Fruit fly (Drosophila melanogaster) whole organism, prepupa: ENCODE data around the gene Fkbp39.

Source experiments
- Blimp-1 ChIP-seq: fragments of 200-800 bp; sonication (Bioruptor generic); optimal IDR thresholded peaks from 3 replicates; lab custom pipeline; 2017; ENCODE audit warnings: missing biosample characterization, missing genetic modification characterization, mild to moderate bottlenecking, moderate library complexity, missing genetic modification reagents
- CG10669 ChIP-seq: fragments of 200-800 bp; sonication (Bioruptor generic); optimal IDR thresholded peaks from 3 replicates; lab custom pipeline; 2018; ENCODE audit warnings: missing biosample characterization, mild to moderate bottlenecking, missing genetic modification characterization, moderate library complexity
- CG11294 ChIP-seq: fragments of 200-800 bp; sonication (Bioruptor generic); IDR thresholded peaks from 2 replicates; pipeline ENCODE4 v1.3.6; 2022; ENCODE audit warnings: missing biosample characterization, missing genetic modification characterization
- CG11762 ChIP-seq: fragments of 200-800 bp; sonication (Bioruptor generic); optimal IDR thresholded peaks from 3 replicates; lab custom pipeline; 2016; ENCODE audit warnings: missing biosample characterization, missing genetic modification characterization; ENCODE audit not compliant: insufficient read depth
- CG11902 ChIP-seq: fragments of 200-800 bp; sonication (Bioruptor generic); optimal IDR thresholded peaks from 3 replicates; lab custom pipeline; 2016; ENCODE audit warnings: missing biosample characterization, missing genetic modification characterization
- CG15336 ChIP-seq: fragments of 200-800 bp; sonication (Bioruptor generic); IDR thresholded peaks from 2 replicates; pipeline ENCODE4 v1.3.6; 2022; ENCODE audit warnings: missing biosample characterization, missing genetic modification characterization
- CG1621 ChIP-seq: fragments of 200-800 bp; sonication (Bioruptor generic); optimal IDR thresholded peaks from 3 replicates; lab custom pipeline; 2018; ENCODE audit warnings: missing biosample characterization, mild to moderate bottlenecking, missing genetic modification characterization
- CG16779 ChIP-seq: fragments of 200-800 bp; sonication (Bioruptor generic); optimal IDR thresholded peaks from 3 replicates; lab custom pipeline; 2017; ENCODE audit warnings: missing biosample characterization, mild to moderate bottlenecking, missing genetic modification characterization
- CG3032 ChIP-seq: fragments of 200-800 bp; optimal IDR thresholded peaks from 2 replicates; lab custom pipeline; 2019; ENCODE audit warnings: missing biosample characterization, mild to moderate bottlenecking, missing genetic modification characterization, moderate library complexity
- CG32006 ChIP-seq: fragments of 200-800 bp; sonication (Bioruptor generic); optimal IDR thresholded peaks from 3 replicates; lab custom pipeline; 2017; ENCODE audit warnings: missing biosample characterization, mild to moderate bottlenecking, missing genetic modification characterization
- CG34406 ChIP-seq: fragments of 200-800 bp; sonication (Bioruptor generic); optimal IDR thresholded peaks from 3 replicates; lab custom pipeline; 2016; ENCODE audit warnings: missing biosample characterization, missing genetic modification characterization
- CG3919 ChIP-seq: fragments of 200-800 bp; sonication (Bioruptor generic); optimal IDR thresholded peaks from 3 replicates; lab custom pipeline; 2016; ENCODE audit warnings: missing biosample characterization, missing genetic modification characterization
- CG4318 ChIP-seq: fragments of 200-800 bp; sonication (Bioruptor generic); optimal IDR thresholded peaks from 3 replicates; lab custom pipeline; 2017; ENCODE audit warnings: missing biosample characterization, mild to moderate bottlenecking, missing genetic modification characterization
- CG6163 ChIP-seq: fragments of 200-800 bp; sonication (Bioruptor generic); IDR thresholded peaks from 3 replicates; pipeline ENCODE4 v1.3.6; 2022; ENCODE audit warnings: missing biosample characterization, missing genetic modification characterization
- CG6276 ChIP-seq: fragments of 200-800 bp; sonication (Bioruptor generic); optimal IDR thresholded peaks from 2 replicates; lab custom pipeline; 2017; ENCODE audit warnings: missing biosample characterization, mild to moderate bottlenecking, missing genetic modification characterization
- CG6792 ChIP-seq: fragments of 200-800 bp; sonication (Bioruptor generic); optimal IDR thresholded peaks from 3 replicates; lab custom pipeline; 2016; ENCODE audit warnings: missing biosample characterization, missing genetic modification characterization
- CG6808 ChIP-seq: fragments of 200-800 bp; sonication (Bioruptor generic); optimal IDR thresholded peaks from 3 replicates; lab custom pipeline; 2017; ENCODE audit warnings: missing biosample characterization, missing genetic modification characterization, mild to moderate bottlenecking, moderate library complexity, missing genetic modification reagents
- CG6854 ChIP-seq: fragments of 200-800 bp; sonication (Bioruptor generic); optimal IDR thresholded peaks from 2 replicates; lab custom pipeline; 2017; ENCODE audit warnings: missing biosample characterization, mild to moderate bottlenecking, missing genetic modification characterization
- CG7368 ChIP-seq: fragments of 200-800 bp; sonication (Bioruptor generic); optimal IDR thresholded peaks from 3 replicates; lab custom pipeline; 2016; ENCODE audit warnings: missing biosample characterization, missing genetic modification characterization
- CG8119 ChIP-seq: fragments of 200-800 bp; sonication (Bioruptor generic); IDR thresholded peaks from 3 replicates; pipeline ENCODE4 v1.3.6; 2022; ENCODE audit warnings: missing biosample characterization, missing genetic modification characterization
- CG8632 ChIP-seq: fragments of 200-800 bp; sonication (Bioruptor generic); optimal IDR thresholded peaks from 3 replicates; lab custom pipeline; 2016; ENCODE audit warnings: missing biosample characterization, missing genetic modification characterization
- Eip75B ChIP-seq: fragments of 200-800 bp; sonication (Bioruptor generic); optimal IDR thresholded peaks from 3 replicates; lab custom pipeline; 2016; ENCODE audit warnings: missing biosample characterization, missing genetic modification characterization
- Eip78C ChIP-seq: fragments of 200-800 bp; sonication (Bioruptor generic); peaks from one replicate; lab custom pipeline; 2016; ENCODE audit warnings: missing biosample characterization, missing genetic modification characterization
- Eip93F ChIP-seq: fragments of 200-800 bp; sonication (Bioruptor generic); optimal IDR thresholded peaks from 2 replicates; lab custom pipeline; 2016; ENCODE audit warnings: missing biosample characterization, mild to moderate bottlenecking, missing genetic modification characterization
- Ets21C ChIP-seq: fragments of 200-800 bp; sonication (Bioruptor generic); optimal IDR thresholded peaks from 3 replicates; lab custom pipeline; 2016; ENCODE audit warnings: missing biosample characterization, missing genetic modification characterization
- Ets96B ChIP-seq: fragments of 200-800 bp; optimal IDR thresholded peaks from 2 replicates; lab custom pipeline; 2019; ENCODE audit warnings: missing biosample characterization, mild to moderate bottlenecking, missing genetic modification characterization, moderate library complexity
- Hr39 ChIP-seq: fragments of 200-800 bp; sonication (Bioruptor generic); optimal IDR thresholded peaks from 2 replicates; lab custom pipeline; 2016; ENCODE audit warnings: missing biosample characterization, missing genetic modification characterization
- Hr4 ChIP-seq: fragments of 200-800 bp; sonication (Bioruptor generic); optimal IDR thresholded peaks from 3 replicates; lab custom pipeline; 2016; ENCODE audit warnings: missing biosample characterization, missing genetic modification characterization
- Lpt ChIP-seq: fragments of 200-800 bp; sonication (Bioruptor generic); optimal IDR thresholded peaks from 3 replicates; lab custom pipeline; 2016; ENCODE audit warnings: missing biosample characterization, missing genetic modification characterization
- Met ChIP-seq: fragments of 200-800 bp; sonication (Bioruptor generic); optimal IDR thresholded peaks from 3 replicates; lab custom pipeline; 2016; ENCODE audit warnings: missing biosample characterization, missing genetic modification characterization
- OdsH ChIP-seq: fragments of 200-800 bp; sonication (Bioruptor generic); optimal IDR thresholded peaks from 3 replicates; lab custom pipeline; 2016; ENCODE audit warnings: missing biosample characterization, missing genetic modification characterization
- Sox102F ChIP-seq: fragments of 200-800 bp; sonication (Bioruptor generic); optimal IDR thresholded peaks from 2 replicates; lab custom pipeline; 2016; ENCODE audit warnings: missing biosample characterization, mild to moderate bottlenecking, missing genetic modification characterization
- achi ChIP-seq: fragments of 200-800 bp; sonication (Bioruptor generic); optimal IDR thresholded peaks from 3 replicates; lab custom pipeline; 2016; ENCODE audit warnings: missing biosample characterization, missing genetic modification characterization
- acj6 ChIP-seq: fragments of 200-800 bp; sonication (Bioruptor generic); optimal IDR thresholded peaks from 3 replicates; lab custom pipeline; 2016; ENCODE audit warnings: missing biosample characterization, missing genetic modification characterization
- cyc ChIP-seq: fragments of 200-800 bp; sonication (Bioruptor generic); optimal IDR thresholded peaks from 3 replicates; lab custom pipeline; 2016; ENCODE audit warnings: missing biosample characterization, missing genetic modification characterization
- dac ChIP-seq: fragments of 200-800 bp; sonication (Bioruptor generic); optimal IDR thresholded peaks from 2 replicates; lab custom pipeline; 2017; ENCODE audit warnings: missing biosample characterization, mild to moderate bottlenecking, missing genetic modification characterization
- dsx ChIP-seq: fragments of 200-800 bp; optimal IDR thresholded peaks from 3 replicates; lab custom pipeline; 2019; ENCODE audit warnings: missing biosample characterization, mild to moderate bottlenecking, missing genetic modification characterization, moderate library complexity; ENCODE audit not compliant: poor library complexity, severe bottlenecking
- eg ChIP-seq: fragments of 200-800 bp; sonication (Bioruptor generic); IDR thresholded peaks from 3 replicates; pipeline ENCODE4 v1.3.6; 2022; ENCODE audit warnings: missing biosample characterization, missing genetic modification characterization
- esn ChIP-seq: fragments of 200-800 bp; sonication (Bioruptor generic); optimal IDR thresholded peaks from 2 replicates; lab custom pipeline; 2016; ENCODE audit warnings: missing biosample characterization, mild to moderate bottlenecking, missing genetic modification characterization, moderate library complexity
- fd59A ChIP-seq: fragments of 200-800 bp; sonication (Bioruptor generic); optimal IDR thresholded peaks from 2 replicates; lab custom pipeline; 2017; ENCODE audit warnings: missing biosample characterization, mild to moderate bottlenecking, missing genetic modification characterization, missing genetic modification reagents
- fd85E ChIP-seq: fragments of 200-800 bp; sonication (Bioruptor generic); optimal IDR thresholded peaks from 3 replicates; lab custom pipeline; 2016; ENCODE audit warnings: missing biosample characterization, missing genetic modification characterization
- fkh ChIP-seq: fragments of 200-800 bp; sonication (Bioruptor generic); optimal IDR thresholded peaks from 3 replicates; lab custom pipeline; 2017; ENCODE audit warnings: missing biosample characterization, mild to moderate bottlenecking, missing genetic modification characterization, moderate library complexity
- lz ChIP-seq: fragments of 200-800 bp; sonication (Bioruptor generic); optimal IDR thresholded peaks from 3 replicates; lab custom pipeline; 2016; ENCODE audit warnings: missing biosample characterization, missing genetic modification characterization
- net ChIP-seq: fragments of 200-800 bp; sonication (Bioruptor generic); optimal IDR thresholded peaks from 3 replicates; lab custom pipeline; 2016; ENCODE audit warnings: missing biosample characterization, missing genetic modification characterization
- pdm3 ChIP-seq: fragments of 200-800 bp; sonication (Bioruptor generic); optimal IDR thresholded peaks from 3 replicates; lab custom pipeline; 2016; ENCODE audit warnings: missing biosample characterization, missing genetic modification characterization
- salr ChIP-seq, 2 experiments: fragments of 200-800 bp; sonication (Bioruptor generic); optimal IDR thresholded peaks; 3 replicates each; lab custom pipeline; 2016 to 2018; ENCODE audit warnings: missing biosample characterization in 2 of 2, missing genetic modification characterization in 2 of 2, mild to moderate bottlenecking in 1 of 2
- spab ChIP-seq: fragments of 200-800 bp; sonication (Bioruptor generic); optimal IDR thresholded peaks from 2 replicates; lab custom pipeline; 2017; ENCODE audit warnings: missing biosample characterization, mild to moderate bottlenecking, missing genetic modification characterization, missing genetic modification reagents
- svp ChIP-seq: fragments of 200-800 bp; sonication (Bioruptor generic); peaks from one replicate; lab custom pipeline; 2016; ENCODE audit warnings: missing biosample characterization, missing genetic modification characterization
- topi ChIP-seq: fragments of 200-800 bp; sonication (Bioruptor generic); optimal IDR thresholded peaks from 3 replicates; lab custom pipeline; 2016; ENCODE audit warnings: missing biosample characterization, missing genetic modification characterization
- vri ChIP-seq: fragments of 200-800 bp; sonication (Bioruptor generic); optimal IDR thresholded peaks from 3 replicates; lab custom pipeline; 2016; ENCODE audit warnings: missing biosample characterization, mild to moderate bottlenecking, missing genetic modification characterization

Gene Fkbp39

DNA sequence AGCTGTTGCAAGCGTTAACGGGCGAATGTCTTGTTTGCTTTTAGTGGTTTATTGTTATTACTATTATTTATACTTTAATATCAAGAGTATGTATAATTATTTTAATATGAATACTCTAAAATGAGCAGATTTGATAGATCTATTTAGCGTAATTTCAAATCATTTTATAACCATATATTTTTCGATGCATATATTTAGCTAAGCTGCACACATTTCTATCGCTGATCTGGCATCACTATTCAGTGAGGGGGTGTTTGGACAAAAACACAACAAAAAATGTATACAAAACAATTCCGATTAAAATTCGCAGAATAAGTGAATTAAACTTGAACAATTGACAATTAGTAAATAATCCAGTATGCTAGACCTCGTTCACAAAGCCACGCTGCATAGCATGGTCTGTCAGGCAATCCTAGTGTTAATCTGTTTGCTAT, 18.1 kb upstream of the Fkbp39 start, which contains the start of the genes Trs33 and Tmtc4 (continued):
- TF ChIP-seq Eip93F (GFP tag; lab: Kevin White, UChicago), result no peak
- no peak for TF ChIP-seq CG8119
- TF ChIP-seq CG34406, result peak; percentile 24
- TF ChIP-seq fd59A (GFP tag; lab: Kevin White, UChicago), result no peak
- TF ChIP-seq topi, result peak; percentile 25
- peak; percentile 54 for TF ChIP-seq esn (GFP tag; lab: Kevin White, UChicago)
- TF ChIP-seq CG6163, result no peak
- no peak for TF ChIP-seq Blimp-1 (GFP tag; lab: Kevin White, UChicago)
- peak; percentile 30 for TF ChIP-seq CG10669 (GFP tag; lab: Kevin White, UChicago)
- peak; percentile 35 for TF ChIP-seq Ets96B (tag; lab: Kevin White, UChicago)
- TF ChIP-seq Sox102F (GFP tag; lab: Kevin White, UChicago), result no peak

DNA sequence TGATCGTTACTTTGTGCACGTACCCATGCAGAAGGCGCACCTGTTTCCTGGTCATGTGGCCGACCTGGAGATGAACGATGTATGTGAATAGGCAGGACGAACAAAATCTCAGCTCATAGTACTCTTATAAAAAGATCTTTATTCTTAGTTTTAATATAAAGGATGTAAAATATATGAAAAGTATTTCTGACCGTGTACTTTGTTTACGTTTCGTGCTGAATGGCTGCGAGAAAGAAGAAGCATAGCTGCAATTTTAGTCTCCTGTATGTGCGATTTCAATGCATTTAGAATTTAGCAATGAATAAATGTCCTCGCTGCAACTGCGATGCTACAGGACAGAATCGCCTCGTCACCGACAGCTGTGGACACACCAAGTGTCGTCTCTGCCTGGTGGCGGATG, 14.9 kb upstream of the Fkbp39 start, which contains the start of the genes CG42726 and CG42727:
Gene CG42726 (plus strand): TSS at position 227 of the 400 bp plus-strand sequence.
Gene CG42727 (plus strand): TSS at position 227 of the 400 bp plus-strand sequence.
- TF ChIP-seq salr (GFP tag; optimal IDR thresholded peaks at IDR 0.05; lab: Kevin White, UChicago) (no peak), CG3032 (tag; lab: Kevin White, UChicago) (peak; percentile 52), vri (GFP tag; lab: Kevin White, UChicago) (no peak), dsx (GFP tag; lab: Kevin White, UChicago) (no peak), CG3919 (GFP tag; lab: Kevin White, UChicago) (no peak), dac (GFP tag; lab: Kevin White, UChicago) (peak; percentile 28), CG8119 (no peak), achi (peak; percentile 30), Ets96B (tag; lab: Kevin White, UChicago) (peak; percentile 44), CG34406 (peak; percentile 44), CG32006 (GFP tag; lab: Kevin White, UChicago) (no peak), cyc (GFP tag; lab: Kevin White, UChicago) (peak; percentile 34), CG16779 (tag; lab: Kevin White, UChicago) (no peak), fkh (GFP tag; lab: Kevin White, UChicago) (no peak), esn (GFP tag; lab: Kevin White, UChicago) (peak; percentile 69), Met (GFP tag; lab: Kevin White, UChicago) (no peak), CG6854 (GFP tag; lab: Kevin White, UChicago) (no peak), lz (GFP tag; lab: Kevin White, UChicago) (peak; percentile 48), CG8632 (GFP tag; lab: Kevin White, UChicago) (peak; percentile 22), acj6 (GFP tag; lab: Kevin White, UChicago) (no peak), net (no peak), OdsH (GFP tag; lab: Kevin White, UChicago) (no peak), CG6276 (GFP tag; lab: Kevin White, UChicago) (no peak), eg (GFP tag; lab: Robert Waterston, UW) (peak; percentile 56; the same call in 1 of the 3 replicates), CG11294 (GFP tag; lab: Robert Waterston, UW) (0 out of 2 replicates have a peak, but pooled peaks have one; percentile 27), CG6163 (peak; percentile 51), Eip93F (GFP tag; lab: Kevin White, UChicago) (no peak), svp (no peak), Hr4 (no peak), CG15336 (GFP tag; lab: Robert Waterston, UW) (no peak), Eip75B (GFP tag; lab: Kevin White, UChicago) (no peak), CG11902 (no peak), CG4318 (no peak), Eip78C (GFP tag; lab: Kevin White, UChicago) (peak; percentile 87), CG1621 (tag; lab: Kevin White, UChicago) (no peak), CG6792 (GFP tag; lab: Kevin White, UChicago) (peak; percentile 44), fd85E (no peak), Hr39 (GFP tag; lab: Kevin White, UChicago) (no peak), pdm3 (no peak), Lpt (no peak), Ets21C (no peak), CG6808 (GFP tag; lab: Kevin White, UChicago) (no peak), CG11762 (peak; percentile 10), CG10669 (GFP tag; lab: Kevin White, UChicago) (peak; percentile 24), CG7368 (GFP tag; lab: Kevin White, UChicago) (no peak), spab (GFP tag; lab: Kevin White, UChicago) (no peak)
